Worm (Caenorhabditis elegans) whole organism, young adult: Measurements from ENCODE around the gene C15C8.7.

Experiments used
- ets-4 ChIP-seq: fragments of 200-800 bp; sonication (Bioruptor generic); optimal IDR thresholded peaks from 2 replicates; lab custom pipeline; 2018; ENCODE audit warnings: mild to moderate bottlenecking, missing genetic modification characterization, missing compliant biosample characterization
- lsy-27 ChIP-seq: sonication (generic microtip); optimal IDR thresholded peaks from 2 replicates; lab custom pipeline; 2017; ENCODE audit warnings: missing genetic modification characterization, mild to moderate bottlenecking, missing compliant biosample characterization, antibody characterized with exemption, missing genotype, borderline replicate concordance; ENCODE audit not compliant: insufficient read depth
- madf-3 ChIP-seq: fragments of 200-800 bp; sonication (Bioruptor generic); IDR thresholded peaks from 2 replicates; pipeline ENCODE4 v1.3.6; 2022; ENCODE audit warnings: missing genetic modification reagents, missing genetic modification characterization, missing compliant biosample characterization
- unc-62 ChIP-seq: fragments of 150-350 bp; optimal IDR thresholded peaks from 2 replicates; lab custom pipeline; 2014; ENCODE audit warnings: missing biosample characterization, missing genetic modification reagents, missing genetic modification characterization
- zfh-2 ChIP-seq: fragments of 200-800 bp; sonication (Bioruptor generic); conservative IDR thresholded peaks from 2 replicates; pipeline ENCODE4 v1.3.6; 2022; ENCODE audit warnings: missing genetic modification reagents, missing genetic modification characterization, missing compliant biosample characterization

- TF ChIP-seq zfh-2 (no peak; the same call in 1 of the 2 replicates), ets-4 (GFP tag; lab: Kevin White, UChicago) (no peak), lsy-27 (tag; lab: Kevin White, UChicago) (no peak), madf-3 (GFP tag; lab: Robert Waterston, UW) (no peak), unc-62 (no peak)
These were observed 8.6 kb downstream of the C15C8.7 start, which contains the start of gene cky-1 for ce11 chrV:12736166-12736753.
